Worm (Caenorhabditis elegans) whole organism, late embryonic: ENCODE results near the gene Y43F8B.3.

Experiments used
- Y22D7AL.16 ChIP-seq: sonication (generic microtip); optimal IDR thresholded peaks from 2 replicates; lab custom pipeline; 2016; ENCODE audit warnings: missing genetic modification characterization, missing compliant biosample characterization
- ama-1 ChIP-seq: fragments of 150-350 bp; optimal IDR thresholded peaks from 2 replicates; lab custom pipeline; 2014
- ceh-48 ChIP-seq: sonication (generic microtip); optimal IDR thresholded peaks from 2 replicates; lab custom pipeline; 2016; ENCODE audit warnings: missing genetic modification characterization, inconsistent platforms, missing compliant biosample characterization
- che-1 ChIP-seq: sonication (generic microtip); optimal IDR thresholded peaks from 2 replicates; lab custom pipeline; 2016; ENCODE audit warnings: mild to moderate bottlenecking, missing genetic modification characterization, missing compliant biosample characterization
- ets-4 ChIP-seq: sonication (generic microtip); optimal IDR thresholded peaks from 2 replicates; lab custom pipeline; 2016; ENCODE audit warnings: missing genetic modification characterization, missing compliant biosample characterization
- nfya-1 ChIP-seq: sonication (generic microtip); optimal IDR thresholded peaks from 2 replicates; lab custom pipeline; 2017; ENCODE audit warnings: missing genetic modification characterization, mild to moderate bottlenecking, missing compliant biosample characterization, antibody characterized with exemption, moderate library complexity
- pax-1 ChIP-seq: fragments of 150-350 bp; optimal IDR thresholded peaks from 2 replicates; lab custom pipeline; 2014; ENCODE audit warnings: missing biosample characterization, missing genetic modification characterization
- pqm-1 ChIP-seq: sonication (generic microtip); optimal IDR thresholded peaks from 2 replicates; lab custom pipeline; 2016; ENCODE audit warnings: missing genetic modification characterization, missing compliant biosample characterization
- pros-1 ChIP-seq: fragments of 150-350 bp; optimal IDR thresholded peaks from 2 replicates; lab custom pipeline; 2014; ENCODE audit warnings: missing biosample characterization, missing genetic modification reagents, missing genetic modification characterization
- rnt-1 ChIP-seq: sonication (generic microtip); optimal IDR thresholded peaks from 2 replicates; lab custom pipeline; 2016; ENCODE audit warnings: missing genetic modification characterization, missing compliant biosample characterization
- sox-2 ChIP-seq: fragments of 200-800 bp; sonication (Bioruptor generic); IDR thresholded peaks from 2 replicates; pipeline ENCODE4 v1.3.6; 2022; ENCODE audit warnings: missing genetic modification reagents, missing genetic modification characterization, missing compliant biosample characterization
- syd-9 ChIP-seq: sonication (generic microtip); optimal IDR thresholded peaks from 2 replicates; lab custom pipeline; 2016; ENCODE audit warnings: mild to moderate bottlenecking, missing genetic modification characterization, moderate library complexity, missing compliant biosample characterization
- ztf-16 ChIP-seq: sonication (generic microtip); optimal IDR thresholded peaks from 2 replicates; lab custom pipeline; 2017; ENCODE audit warnings: missing genetic modification characterization, missing compliant biosample characterization

DNA sequence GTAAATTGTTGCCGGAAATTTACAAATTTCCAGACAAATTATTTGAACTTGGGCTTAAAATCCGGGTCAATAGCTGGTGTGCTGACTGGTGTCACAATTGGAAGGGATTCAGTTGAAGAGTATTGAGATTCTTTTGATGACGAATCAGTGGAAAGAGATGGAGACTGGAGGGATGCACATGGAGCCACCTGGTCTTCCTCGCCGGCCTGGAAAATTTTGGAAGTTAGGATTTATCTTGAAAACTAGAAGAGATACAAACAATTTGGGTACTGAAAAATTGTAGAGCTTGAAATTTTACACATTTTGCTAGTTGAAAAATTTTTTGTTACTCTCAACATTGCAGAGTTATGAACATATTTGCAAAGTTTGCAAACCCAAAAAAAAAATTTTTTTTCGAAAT lies 17.2 kb downstream of the Y43F8B.3 start:
- no peak for TF ChIP-seq pax-1 (tag; lab: Kevin White, UChicago)
- TF ChIP-seq rnt-1 (tag; lab: Kevin White, UChicago) = no peak
- TF ChIP-seq sox-2 (GFP tag; lab: Robert Waterston, UW) = no peak
- TF ChIP-seq che-1 (tag; lab: Kevin White, UChicago) = no peak
- no peak for TF ChIP-seq ets-4 (tag; lab: Kevin White, UChicago)
- no peak for TF ChIP-seq nfya-1 (tag; lab: Kevin White, UChicago)
- no peak for TF ChIP-seq syd-9 (tag; lab: Kevin White, UChicago)
- TF ChIP-seq pqm-1 (tag; lab: Kevin White, UChicago) = no peak
- TF ChIP-seq ama-1 (lab: Kevin White, UChicago) = no peak
- no peak for TF ChIP-seq ceh-48 (tag; lab: Kevin White, UChicago)
- no peak for TF ChIP-seq pros-1
- no peak for TF ChIP-seq ztf-16 (tag; lab: Kevin White, UChicago)
- TF ChIP-seq Y22D7AL.16 (tag; lab: Kevin White, UChicago) = no peak
